Worm (Caenorhabditis elegans) whole organism, L4 larva: ENCODE results near the gene Y49E10.21.

ENCODE experiments used
- ZK546.5 ChIP-seq, 2 experiments: sonication (generic microtip); optimal IDR thresholded peaks; 2 replicates each; lab custom pipeline; 2017; ENCODE audit warnings: missing biosample characterization in 2 of 2, missing genetic modification characterization in 2 of 2
- aha-1 ChIP-seq: fragments of 150-350 bp; peaks from one replicate; lab custom pipeline; 2014; ENCODE audit warnings: missing biosample characterization, missing genetic modification characterization
- ama-1 ChIP-seq: fragments of 150-350 bp; optimal IDR thresholded peaks from 2 replicates; lab custom pipeline; 2014; ENCODE audit warnings: inconsistent platforms, mixed read lengths
- hlh-30 ChIP-seq: sonication (generic microtip); optimal IDR thresholded peaks from 2 replicates; lab custom pipeline; 2017; ENCODE audit warnings: antibody characterized with exemption, mild to moderate bottlenecking, missing genetic modification characterization, missing compliant biosample characterization; ENCODE audit not compliant: insufficient read depth
- lin-39 ChIP-seq: fragments of 150-350 bp; optimal IDR thresholded peaks from 2 replicates; lab custom pipeline; 2014; ENCODE audit warnings: missing biosample characterization, missing genetic modification reagents, missing genetic modification characterization
- sdz-12 ChIP-seq: fragments of 200-800 bp; sonication (Bioruptor generic); optimal IDR thresholded peaks from 2 replicates; lab custom pipeline; 2018; ENCODE audit warnings: mild to moderate bottlenecking, missing genetic modification characterization, missing compliant biosample characterization

DNA sequence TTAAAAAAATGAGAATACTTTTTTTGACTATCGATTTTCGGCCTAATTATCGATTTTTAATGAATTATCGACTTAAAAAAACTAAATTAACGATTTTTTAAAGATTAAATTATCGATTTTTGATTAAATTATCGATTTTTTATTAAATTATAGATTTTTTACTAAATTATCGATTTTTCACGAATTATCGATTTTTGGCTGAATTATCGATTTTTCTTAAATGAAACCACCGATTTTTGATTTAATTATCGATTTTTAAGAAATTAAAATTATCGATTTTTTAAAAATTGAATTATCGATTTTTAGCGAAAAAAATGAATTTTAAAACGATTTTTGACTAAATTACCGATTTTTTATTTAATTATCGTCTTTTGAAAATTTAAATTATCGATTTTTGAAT, 45.7 kb upstream of the Y49E10.21 start:
- no peak for TF ChIP-seq hlh-30 (tag; lab: Kevin White, UChicago)
- TF ChIP-seq lin-39 (tag; lab: Kevin White, UChicago), result no peak
- no peak for TF ChIP-seq ama-1 (lab: Kevin White, UChicago)
- TF ChIP-seq ZK546.5 (tag; optimal IDR thresholded peaks at IDR 0.05; lab: Kevin White, UChicago), result no peak
- no peak for TF ChIP-seq sdz-12 (GFP tag; lab: Kevin White, UChicago)
- TF ChIP-seq aha-1 (tag; lab: Kevin White, UChicago), result peak; percentile 15
